Fruit fly (Drosophila melanogaster): ENCODE measurements around the gene CG12795.

- TF ChIP-seq psq (optimal IDR thresholded peaks at IDR 0.05) (no peak), insv (optimal IDR thresholded peaks at IDR 0.05) (no peak), Sin3A (optimal IDR thresholded peaks at IDR 0.05) (no peak)
Observed at dm6 chr2L:3483672-3484071, 31.4 kb downstream of the CG12795 start.

All from Kc167 (cell line).